Worm (Caenorhabditis elegans): Measurements from ENCODE around the gene Y71H2AM.3.

ce11 chrIII:2855929-2856328 lies 50.7 kb downstream of the Y71H2AM.3 start, which contains the start of gene F56F11.4:
- no peak for TF ChIP-seq ama-1 (optimal IDR thresholded peaks at IDR 0.05)
- TF ChIP-seq tbx-11 (GFP tag; IDR thresholded peaks at IDR 0.05), result no peak
- TF ChIP-seq scrt-1 (GFP tag; IDR thresholded peaks at IDR 0.05), result no peak
- TF ChIP-seq hmg-4 (GFP tag; optimal IDR thresholded peaks at IDR 0.05), result no peak
- no peak for TF ChIP-seq F13C5.2 (tag; optimal IDR thresholded peaks at IDR 0.05)
- TF ChIP-seq flt-1 (GFP tag; IDR thresholded peaks at IDR 0.05), result no peak

Data from whole organism, early embryonic.